Worm (Caenorhabditis elegans): ENCODE results near the gene vps-26.

DNA sequence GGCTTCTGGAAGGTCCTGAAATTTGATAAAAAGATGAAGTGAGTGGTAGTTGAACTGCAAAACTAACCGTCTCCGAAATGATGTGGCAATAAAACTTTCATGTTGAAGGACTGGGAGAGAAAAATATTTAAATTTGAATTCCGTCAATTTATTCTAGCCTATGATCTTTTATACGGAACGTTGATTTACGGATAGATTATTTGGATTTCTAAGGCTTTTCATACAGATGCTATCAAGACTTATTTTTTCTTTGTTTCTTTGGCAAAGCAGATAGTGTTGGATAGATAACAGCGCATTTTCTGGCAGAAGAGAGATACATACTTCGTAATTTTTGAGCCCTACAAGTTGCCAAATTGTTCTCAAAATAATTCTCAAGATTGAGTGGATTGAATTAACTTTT is 37.6 kb downstream of the vps-26 start, which contains the start of gene F49C12.4:
- no peak for TF ChIP-seq ztf-11 (tag; optimal IDR thresholded peaks at IDR 0.05)
- no peak for TF ChIP-seq mdl-1 (tag; optimal IDR thresholded peaks at IDR 0.05)
- TF ChIP-seq elt-1 (tag; optimal IDR thresholded peaks at IDR 0.05): no peak

All from whole organism, L2 larva.